Worm (Caenorhabditis elegans): ENCODE results near the gene F42F12.4.

The F42F12.4 gene

ce11 chrX:12352872-12353271 lies at the start of gene F42F12.4:
TSS of gene F42F12.4 (minus strand) at chrX:12352947.
- TF ChIP-seq elt-2 (tag; optimal IDR thresholded peaks at IDR 0.05) (no peak), Y22D7AL.16 (tag; optimal IDR thresholded peaks at IDR 0.05) (no peak), eyg-1 (tag; optimal IDR thresholded peaks at IDR 0.05) (no peak), K02D7.2 (tag; optimal IDR thresholded peaks at IDR 0.05) (no peak), rnt-1 (tag; optimal IDR thresholded peaks at IDR 0.05) (no peak), pag-3 (tag; optimal IDR thresholded peaks at IDR 0.05; ENCODE audit: borderline replicate concordance) (no peak), pat-9 (tag; optimal IDR thresholded peaks at IDR 0.05) (no peak), npax-4 (tag; optimal IDR thresholded peaks at IDR 0.05) (no peak), nhr-11 (tag; optimal IDR thresholded peaks at IDR 0.05) (no peak), pha-2 (tag; optimal IDR thresholded peaks at IDR 0.05) (no peak)

ce11 chrX:12393786-12394308 lies 41.1 kb upstream of the F42F12.4 start, which contains the start of gene F17E5.2:
TSS of gene F17E5.2 (plus strand) at chrX:12394258.
- no peak for TF ChIP-seq ceh-19 (GFP tag; optimal IDR thresholded peaks at IDR 0.05)
- TF ChIP-seq syd-9 (tag; optimal IDR thresholded peaks at IDR 0.05), result no peak
- TF ChIP-seq ceh-31 (tag; optimal IDR thresholded peaks at IDR 0.05), result peak; percentile 77
- peak; percentile 71 for TF ChIP-seq ceh-48 (tag; optimal IDR thresholded peaks at IDR 0.05)
- TF ChIP-seq F13H6.1 (tag; optimal IDR thresholded peaks at IDR 0.05), result peak; percentile 12
- TF ChIP-seq fax-1 (tag; optimal IDR thresholded peaks at IDR 0.05), result no peak
- TF ChIP-seq hlh-13 (GFP tag; optimal IDR thresholded peaks at IDR 0.05), result no peak
- no peak for TF ChIP-seq pax-1 (tag; optimal IDR thresholded peaks at IDR 0.05)
- no peak for TF ChIP-seq tbx-7 (tag; optimal IDR thresholded peaks at IDR 0.05)
- TF ChIP-seq gmeb-2 (tag; optimal IDR thresholded peaks at IDR 0.05), result no peak
- no peak for TF ChIP-seq nhr-232 (tag; optimal IDR thresholded peaks at IDR 0.05)
- no peak for TF ChIP-seq mec-3 (tag; optimal IDR thresholded peaks at IDR 0.05; ENCODE audit: borderline replicate concordance)
- TF ChIP-seq ceh-18 (tag; optimal IDR thresholded peaks at IDR 0.05), result peak; percentile 84
- TF ChIP-seq elt-4 (tag; optimal IDR thresholded peaks at IDR 0.05), result no peak
- TF ChIP-seq hlh-8 (tag; optimal IDR thresholded peaks at IDR 0.05), result peak; percentile 70
- TF ChIP-seq C38D4.7 (GFP tag; optimal IDR thresholded peaks at IDR 0.05), result no peak
- TF ChIP-seq dve-1 (tag; optimal IDR thresholded peaks at IDR 0.05), result no peak
- peak; percentile 74 for TF ChIP-seq ref-2 (tag; optimal IDR thresholded peaks at IDR 0.05)
- TF ChIP-seq ceh-6 (GFP tag; optimal IDR thresholded peaks at IDR 0.05), result peak; percentile 20
- peak; percentile 18 for TF ChIP-seq pat-9 (tag; optimal IDR thresholded peaks at IDR 0.05)
- no peak for TF ChIP-seq ceh-2 (tag; optimal IDR thresholded peaks at IDR 0.05)
- peak; percentile 83 for TF ChIP-seq sdc-2 (tag; optimal IDR thresholded peaks at IDR 0.05)
- peak; percentile 68 for TF ChIP-seq tbx-2 (tag; optimal IDR thresholded peaks at IDR 0.05)
- no peak for TF ChIP-seq K02D7.2 (tag; optimal IDR thresholded peaks at IDR 0.05)
- peak; percentile 71 for TF ChIP-seq unc-55 (GFP tag; optimal IDR thresholded peaks at IDR 0.05)
- TF ChIP-seq elt-2 (tag; optimal IDR thresholded peaks at IDR 0.05), result peak; percentile 10
- no peak for TF ChIP-seq che-1 (tag; optimal IDR thresholded peaks at IDR 0.05)
- TF ChIP-seq C08G9.2 (tag; optimal IDR thresholded peaks at IDR 0.05), result peak; percentile 9
- no peak for TF ChIP-seq npax-4 (tag; optimal IDR thresholded peaks at IDR 0.05)
- no peak for TF ChIP-seq lin-11 (tag; optimal IDR thresholded peaks at IDR 0.05)
- no peak for TF ChIP-seq madf-2 (tag; optimal IDR thresholded peaks at IDR 0.05)
- no peak for TF ChIP-seq unc-86 (tag; optimal IDR thresholded peaks at IDR 0.05)
- TF ChIP-seq eyg-1 (tag; optimal IDR thresholded peaks at IDR 0.05), result no peak
- peak; percentile 83 for TF ChIP-seq unc-42 (tag; optimal IDR thresholded peaks at IDR 0.05)
- TF ChIP-seq pha-2 (tag; optimal IDR thresholded peaks at IDR 0.05), result no peak
- no peak for TF ChIP-seq dmd-4 (tag; optimal IDR thresholded peaks at IDR 0.05; ENCODE audit: borderline replicate concordance)
- TF ChIP-seq ceh-34 (tag; optimal IDR thresholded peaks at IDR 0.05), result peak; percentile 77
- TF ChIP-seq pros-1 (tag; optimal IDR thresholded peaks at IDR 0.05), result peak; percentile 78
- TF ChIP-seq hlh-30 (tag; optimal IDR thresholded peaks at IDR 0.05; ENCODE audit: insufficient read depth), result peak; percentile 32
- peak; percentile 94 for TF ChIP-seq ceh-30 (tag; optimal IDR thresholded peaks at IDR 0.05)
- no peak for TF ChIP-seq odd-2 (tag; optimal IDR thresholded peaks at IDR 0.05)
- TF ChIP-seq ttx-3 (tag; optimal IDR thresholded peaks at IDR 0.05), result no peak
- TF ChIP-seq ceh-24 (tag; optimal IDR thresholded peaks at IDR 0.05), result no peak
- peak; percentile 85 for TF ChIP-seq nfya-1 (tag; optimal IDR thresholded peaks at IDR 0.05)
- peak; percentile 32 for TF ChIP-seq rnt-1 (tag; optimal IDR thresholded peaks at IDR 0.05)
- TF ChIP-seq Y22D7AL.16 (tag; optimal IDR thresholded peaks at IDR 0.05), result no peak
- TF ChIP-seq nhr-11 (tag; optimal IDR thresholded peaks at IDR 0.05), result no peak
- no peak for TF ChIP-seq T23F11.4 (GFP tag; optimal IDR thresholded peaks at IDR 0.05)
